Fruit fly (Drosophila melanogaster): Measurements from ENCODE around the gene ND-42.

ND-42 gene

DNA sequence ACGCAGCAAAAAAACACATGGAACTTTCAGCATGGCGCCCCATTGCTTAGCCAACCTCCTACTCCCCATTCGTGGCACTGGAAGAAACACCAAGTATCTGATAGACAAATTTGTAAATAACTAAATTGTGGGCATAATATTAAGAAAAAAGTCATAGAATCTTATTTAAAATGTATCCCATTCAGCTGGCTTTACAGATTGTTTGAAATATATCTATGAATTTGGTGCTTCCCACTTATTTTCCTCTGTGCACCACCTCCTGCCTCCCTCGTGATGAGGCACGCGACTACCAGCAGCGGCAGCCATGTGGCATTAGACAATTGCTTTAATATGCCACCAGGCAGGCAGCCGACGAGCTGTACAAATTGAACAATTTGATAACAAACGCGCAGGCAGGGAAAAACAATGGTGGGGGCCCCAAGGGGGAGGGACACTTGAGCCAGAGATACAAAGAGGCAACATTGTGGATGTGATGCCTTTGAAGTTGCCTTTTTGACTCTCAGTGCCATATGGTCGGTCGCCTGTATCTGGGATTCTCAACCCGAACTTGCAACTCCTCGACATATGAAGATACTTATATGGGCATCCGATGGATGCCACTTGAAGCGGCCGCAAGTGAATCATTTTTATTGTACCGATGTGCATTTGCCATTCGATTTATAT is 21.8 kb downstream of the ND-42 start (continued):
- TF ChIP-seq mld (GFP tag; IDR thresholded peaks at IDR 0.05; ENCODE audit: partially characterized antibody): no peak
- TF ChIP-seq eve (GFP tag; optimal IDR thresholded peaks at IDR 0.05): peak in 1 of 2 experiments; percentile 72
- peak; percentile 51 for TF ChIP-seq CG1024 (GFP tag; IDR thresholded peaks at IDR 0.05)
- TF ChIP-seq Asciz (GFP tag; optimal IDR thresholded peaks at IDR 0.05): peak; percentile 78
- TF ChIP-seq sug (tag; optimal IDR thresholded peaks at IDR 0.05): peak; percentile 63
- peak; percentile 45 to 87 for TF ChIP-seq bsh (GFP tag; optimal IDR thresholded peaks at IDR 0.05)
- peak; percentile 77 for TF ChIP-seq CG9817 (tag; optimal IDR thresholded peaks at IDR 0.05)
- peak in 1 of 2 experiments; percentile 64 for TF ChIP-seq Eip74EF (GFP tag; optimal IDR thresholded peaks at IDR 0.05)
- TF ChIP-seq CG11504 (tag; optimal IDR thresholded peaks at IDR 0.05): peak; percentile 86
- TF ChIP-seq pan (optimal IDR thresholded peaks at IDR 0.05): no peak
- peak in 1 of 2 experiments; percentile 87 for TF ChIP-seq pan (GFP tag; optimal IDR thresholded peaks at IDR 0.05 in 1 of 2, IDR thresholded peaks at IDR 0.05 in 1 of 2)
- no peak for TF ChIP-seq nom (GFP tag; optimal IDR thresholded peaks at IDR 0.05)
- no peak for TF ChIP-seq h (optimal IDR thresholded peaks at IDR 0.05)
- no peak for TF ChIP-seq Hmx (GFP tag; optimal IDR thresholded peaks at IDR 0.05)
- TF ChIP-seq Bteb2 (GFP tag; optimal IDR thresholded peaks at IDR 0.05): peak; percentile 77
- TF ChIP-seq Lim3 (GFP tag; IDR thresholded peaks at IDR 0.05): 0 out of 2 replicates have a peak, but pooled peaks have one; percentile 27
- no peak; the same call in none of the 2 replicates for TF ChIP-seq CG9215 (GFP tag; IDR thresholded peaks at IDR 0.05)
- no peak for TF ChIP-seq CG4282 (GFP tag; optimal IDR thresholded peaks at IDR 0.05)
- TF ChIP-seq CG11560 (tag; IDR thresholded peaks at IDR 0.05): peak; percentile 36; the same call in 1 of the 3 replicates
- peak; percentile 79 for TF ChIP-seq rib (GFP tag; IDR thresholded peaks at IDR 0.05)
- peak; percentile 81 for TF ChIP-seq Aef1 (GFP tag; IDR thresholded peaks at IDR 0.05)
- TF ChIP-seq CG10565 (GFP tag; optimal IDR thresholded peaks at IDR 0.05): peak; percentile 2
- TF ChIP-seq disco-r (GFP tag; optimal IDR thresholded peaks at IDR 0.05): peak; percentile 66
- peak; percentile 88 for TF ChIP-seq Fer1 (GFP tag; optimal IDR thresholded peaks at IDR 0.05)
- TF ChIP-seq CG2875 (GFP tag; optimal IDR thresholded peaks at IDR 0.05): peak; percentile 72
- peak; percentile 44 for TF ChIP-seq schlank (tag; optimal IDR thresholded peaks at IDR 0.05)
- TF ChIP-seq CG8359 (GFP tag; optimal IDR thresholded peaks at IDR 0.05; ENCODE audit: borderline replicate concordance): peak; percentile 34
- TF ChIP-seq ssp (GFP tag; IDR thresholded peaks at IDR 0.05): no peak; the same call in 1 of the 2 replicates
- TF ChIP-seq z (GFP tag; IDR thresholded peaks at IDR 0.05): no peak
- peak; percentile 62 for TF ChIP-seq CG9437 (GFP tag; optimal IDR thresholded peaks at IDR 0.05)
- peak; percentile 87 for TF ChIP-seq sisA (GFP tag; IDR thresholded peaks at IDR 0.05)
- peak; percentile 64 for TF ChIP-seq Oaz (GFP tag; IDR thresholded peaks at IDR 0.05)
- TF ChIP-seq cwo (GFP tag; optimal IDR thresholded peaks at IDR 0.05): peak; percentile 96
- peak; percentile 85 for TF ChIP-seq Drgx (GFP tag; IDR thresholded peaks at IDR 0.05)
- TF ChIP-seq CG3847 (GFP tag; IDR thresholded peaks at IDR 0.05): peak; percentile 77
- peak; percentile 75 for TF ChIP-seq abd-A (tag; optimal IDR thresholded peaks at IDR 0.05)
- peak; percentile 76 for TF ChIP-seq CG6254 (GFP tag; optimal IDR thresholded peaks at IDR 0.05)
- peak; percentile 77 for TF ChIP-seq mam (GFP tag; optimal IDR thresholded peaks at IDR 0.05)
- TF ChIP-seq CG15601 (tag; optimal IDR thresholded peaks at IDR 0.05): peak; percentile 58
- no peak for TF ChIP-seq HLH4C (GFP tag; IDR thresholded peaks at IDR 0.05; ENCODE audit: partially characterized antibody)
- peak; percentile 92 for TF ChIP-seq CG18599 (GFP tag; optimal IDR thresholded peaks at IDR 0.05)
- TF ChIP-seq scrt (GFP tag; optimal IDR thresholded peaks at IDR 0.05): peak; percentile 70
- TF ChIP-seq bcd (GFP tag; optimal IDR thresholded peaks at IDR 0.05): peak; percentile 76
- TF ChIP-seq CG8281 (tag; optimal IDR thresholded peaks at IDR 0.05): peak; percentile 45
- TF ChIP-seq CG10654 (GFP tag; optimal IDR thresholded peaks at IDR 0.05): peak; percentile 63
- TF ChIP-seq Nf-YC (tag; optimal IDR thresholded peaks at IDR 0.05): peak; percentile 47
- TF ChIP-seq ara (GFP tag; IDR thresholded peaks at IDR 0.05): peak; percentile 74; the same call in 1 of the 2 replicates
- peak; percentile 33 for TF ChIP-seq vfl (GFP tag; optimal IDR thresholded peaks at IDR 0.05)
- TF ChIP-seq Ptx1 (GFP tag; IDR thresholded peaks at IDR 0.05): peak; percentile 89

All from whole organism, embryonic.